Fruit fly (Drosophila melanogaster) whole organism, embryonic: Measurements from ENCODE around the gene Tim17a2.

Experiments used
- Atf-2 ChIP-seq: fragments of 200-800 bp; sonication (Bioruptor generic); optimal IDR thresholded peaks from 2 replicates; lab custom pipeline; 2016; ENCODE audit warnings: missing biosample characterization, missing genetic modification characterization
- Bdp1 ChIP-seq: fragments of 200-800 bp; sonication (Bioruptor generic); optimal IDR thresholded peaks from 3 replicates; lab custom pipeline; 2016; ENCODE audit warnings: missing biosample characterization, missing genetic modification characterization
- CG11456 ChIP-seq: fragments of 200-800 bp; sonication (Bioruptor generic); IDR thresholded peaks from 3 replicates; pipeline ENCODE4 v1.3.6; 2022; ENCODE audit warnings: missing biosample characterization, missing genetic modification characterization
- CG12104 ChIP-seq: fragments of 200-800 bp; sonication (Bioruptor generic); optimal IDR thresholded peaks from 3 replicates; lab custom pipeline; 2016; ENCODE audit warnings: missing biosample characterization, missing genetic modification characterization
- CG13287 ChIP-seq: fragments of 200-800 bp; sonication (Bioruptor generic); IDR thresholded peaks from 2 replicates; pipeline ENCODE4 v1.3.6; 2022; ENCODE audit warnings: missing biosample characterization, missing genetic modification characterization; ENCODE audit not compliant: partially characterized antibody
- CG13424 ChIP-seq: fragments of 200-800 bp; sonication (Bioruptor generic); optimal IDR thresholded peaks from 2 replicates; lab custom pipeline; 2019; ENCODE audit warnings: missing biosample characterization, mild to moderate bottlenecking, missing genetic modification characterization, moderate library complexity
- CG13894 ChIP-seq: fragments of 200-800 bp; sonication (Bioruptor generic); optimal IDR thresholded peaks from 3 replicates; lab custom pipeline; 2018; ENCODE audit warnings: missing biosample characterization, mild to moderate bottlenecking, missing genetic modification characterization, moderate library complexity
- CG15073 ChIP-seq: fragments of 200-800 bp; sonication (Bioruptor generic); optimal IDR thresholded peaks from 2 replicates; lab custom pipeline; 2016; ENCODE audit warnings: missing biosample characterization, missing genetic modification characterization
- CG15514 ChIP-seq: fragments of 200-800 bp; sonication (Bioruptor generic); optimal IDR thresholded peaks from 3 replicates; lab custom pipeline; 2017; ENCODE audit warnings: missing biosample characterization, missing genetic modification characterization, mild to moderate bottlenecking, moderate library complexity, missing genetic modification reagents
- CG16863 ChIP-seq: fragments of 200-800 bp; sonication (Bioruptor generic); optimal IDR thresholded peaks from 3 replicates; lab custom pipeline; 2016; ENCODE audit warnings: missing biosample characterization, missing genetic modification characterization
- CG17328 ChIP-seq: fragments of 200-800 bp; sonication (Bioruptor generic); IDR thresholded peaks from 2 replicates; pipeline ENCODE4 v1.3.6; 2022; ENCODE audit warnings: missing biosample characterization, missing genetic modification characterization
- CG17802 ChIP-seq: fragments of 200-800 bp; sonication (Bioruptor generic); optimal IDR thresholded peaks from 2 replicates; lab custom pipeline; 2018; ENCODE audit warnings: missing biosample characterization, mild to moderate bottlenecking, missing genetic modification characterization, moderate library complexity
- CG2202 ChIP-seq: fragments of 200-800 bp; sonication (Bioruptor generic); optimal IDR thresholded peaks from 2 replicates; lab custom pipeline; 2018; ENCODE audit warnings: missing biosample characterization, mild to moderate bottlenecking, missing genetic modification characterization
- CG30403 ChIP-seq: fragments of 200-800 bp; sonication (Bioruptor generic); optimal IDR thresholded peaks from 3 replicates; lab custom pipeline; 2016; ENCODE audit warnings: missing biosample characterization, missing genetic modification characterization
- CG34224 ChIP-seq: fragments of 200-800 bp; sonication (Bioruptor generic); IDR thresholded peaks from 3 replicates; pipeline ENCODE4 v1.3.6; 2022; ENCODE audit warnings: missing biosample characterization, missing genetic modification characterization; ENCODE audit not compliant: partially characterized antibody
- CG34376 ChIP-seq: fragments of 200-800 bp; sonication (Bioruptor generic); optimal IDR thresholded peaks from 2 replicates; lab custom pipeline; 2018; ENCODE audit warnings: missing biosample characterization, mild to moderate bottlenecking, missing genetic modification characterization
- CG4707 ChIP-seq: fragments of 200-800 bp; sonication (Bioruptor generic); optimal IDR thresholded peaks from 2 replicates; lab custom pipeline; 2018; ENCODE audit warnings: missing biosample characterization, mild to moderate bottlenecking, missing genetic modification characterization, moderate library complexity
- CG6683 ChIP-seq: fragments of 200-800 bp; sonication (Bioruptor generic); optimal IDR thresholded peaks from 2 replicates; lab custom pipeline; 2017; ENCODE audit warnings: missing biosample characterization, mild to moderate bottlenecking, missing genetic modification characterization, missing genetic modification reagents
- CG6689 ChIP-seq: fragments of 200-800 bp; sonication (Bioruptor generic); IDR thresholded peaks from 2 replicates; pipeline ENCODE4 v1.3.6; 2022; ENCODE audit warnings: missing biosample characterization, missing genetic modification characterization
- CG7372 ChIP-seq: fragments of 200-800 bp; sonication (Bioruptor generic); IDR thresholded peaks from 2 replicates; pipeline ENCODE4 v1.3.6; 2022; ENCODE audit warnings: missing biosample characterization, missing genetic modification characterization
- CG8089 ChIP-seq: fragments of 200-800 bp; sonication (Bioruptor generic); optimal IDR thresholded peaks from 3 replicates; lab custom pipeline; 2016; ENCODE audit warnings: missing biosample characterization, missing genetic modification characterization
- CG8944 ChIP-seq: fragments of 200-800 bp; sonication (Bioruptor generic); optimal IDR thresholded peaks from 3 replicates; lab custom pipeline; 2016; ENCODE audit warnings: missing biosample characterization, missing genetic modification characterization
- D ChIP-seq, 2 experiments: fragments of 200-800 bp in 1 of 2; fragments of >200 bp in 1 of 2; sonication (Bioruptor generic) in 1 of 2; optimal IDR thresholded peaks; 2 replicates in 1 of 2; 3 replicates in 1 of 2; lab custom pipeline; 2017; ENCODE audit warnings: mild to moderate bottlenecking in 1 of 2, missing biosample characterization in 1 of 2, missing genetic modification characterization in 1 of 2, missing genetic modification reagents in 1 of 2
- Dek ChIP-seq: fragments of 200-800 bp; sonication (Bioruptor generic); optimal IDR thresholded peaks from 3 replicates; lab custom pipeline; 2019; ENCODE audit warnings: missing biosample characterization, mild to moderate bottlenecking, missing genetic modification characterization, moderate library complexity
- Ets65A ChIP-seq: fragments of 200-800 bp; sonication (Bioruptor generic); peaks from one replicate; lab custom pipeline; 2016; ENCODE audit warnings: missing biosample characterization, missing genetic modification characterization
- Med ChIP-seq: fragments of 200-800 bp; sonication (Bioruptor generic); peaks from one replicate; lab custom pipeline; 2016; ENCODE audit warnings: missing biosample characterization, missing genetic modification characterization, mild to moderate bottlenecking, inconsistent platforms, moderate library complexity
- NC2β ChIP-seq: fragments of 200-800 bp; sonication (Bioruptor generic); optimal IDR thresholded peaks from 2 replicates; lab custom pipeline; 2016; ENCODE audit warnings: missing biosample characterization, missing genetic modification characterization
- Optix ChIP-seq: fragments of 200-800 bp; sonication (Bioruptor generic); IDR thresholded peaks from 3 replicates; pipeline ENCODE4 v1.3.6; 2022; ENCODE audit warnings: missing biosample characterization, missing genetic modification characterization
- Poxn ChIP-seq: fragments of 200-800 bp; sonication (Bioruptor generic); IDR thresholded peaks from 2 replicates; pipeline ENCODE4 v1.3.6; 2022; ENCODE audit warnings: missing biosample characterization, missing genetic modification characterization
- Rx ChIP-seq: fragments of 200-800 bp; sonication (Bioruptor generic); IDR thresholded peaks from 2 replicates; pipeline ENCODE4 v1.3.6; 2022; ENCODE audit warnings: missing biosample characterization, missing genetic modification characterization
- Tbp ChIP-seq: fragments of >200 bp; optimal IDR thresholded peaks from 2 replicates; lab custom pipeline; 2018; ENCODE audit warnings: missing biosample characterization, missing genetic modification characterization
- Trl ChIP-seq, 3 experiments: fragments of >200 bp in 2 of 3; fragments of 200-800 bp in 1 of 3; sonication (Bioruptor generic) in 1 of 3; optimal IDR thresholded peaks; 2 replicates in 1 of 3; 3 replicates in 2 of 3; lab custom pipeline; 2016 to 2017; ENCODE audit warnings: missing biosample characterization in 1 of 3, missing genetic modification characterization in 1 of 3
- YL-1 ChIP-seq: fragments of 200-800 bp; sonication (Bioruptor generic); optimal IDR thresholded peaks from 3 replicates; lab custom pipeline; 2017; ENCODE audit warnings: missing biosample characterization, mild to moderate bottlenecking, missing genetic modification characterization
- amos ChIP-seq: fragments of 200-800 bp; sonication (Bioruptor generic); IDR thresholded peaks from 2 replicates; pipeline ENCODE4 v1.3.6; 2022; ENCODE audit warnings: missing biosample characterization, missing genetic modification characterization; ENCODE audit not compliant: partially characterized antibody
- ase ChIP-seq: fragments of 200-800 bp; sonication (Bioruptor generic); IDR thresholded peaks from 3 replicates; pipeline ENCODE4 v1.3.6; 2022; ENCODE audit warnings: missing biosample characterization, missing genetic modification characterization
- bbx ChIP-seq: fragments of 200-800 bp; sonication (Bioruptor generic); IDR thresholded peaks from 2 replicates; pipeline ENCODE4 v1.3.6; 2022; ENCODE audit warnings: missing biosample characterization, missing genetic modification characterization; ENCODE audit not compliant: partially characterized antibody
- cas ChIP-seq: fragments of 200-800 bp; sonication (Bioruptor generic); IDR thresholded peaks from 2 replicates; pipeline ENCODE4 v1.3.6; 2022; ENCODE audit warnings: missing biosample characterization, missing genetic modification characterization
- cato ChIP-seq: fragments of 200-800 bp; sonication (Bioruptor generic); optimal IDR thresholded peaks from 2 replicates; lab custom pipeline; 2016; ENCODE audit warnings: missing biosample characterization, missing genetic modification characterization, borderline replicate concordance
- chinmo ChIP-seq: fragments of 200-800 bp; sonication (Bioruptor generic); IDR thresholded peaks from 4 replicates; pipeline ENCODE4 v1.3.6; 2022; ENCODE audit warnings: missing biosample characterization, missing genetic modification characterization; ENCODE audit not compliant: partially characterized antibody
- chm ChIP-seq: fragments of 200-800 bp; sonication (Bioruptor generic); IDR thresholded peaks from 2 replicates; pipeline ENCODE4 v1.3.6; 2022; ENCODE audit warnings: missing biosample characterization, missing genetic modification characterization
- cwo ChIP-seq: fragments of 200-800 bp; sonication (Bioruptor generic); optimal IDR thresholded peaks from 3 replicates; lab custom pipeline; 2017; ENCODE audit warnings: missing biosample characterization, missing genetic modification characterization, mild to moderate bottlenecking, moderate library complexity, missing genetic modification reagents
- dm ChIP-seq: fragments of 200-800 bp; sonication (Bioruptor generic); optimal IDR thresholded peaks from 3 replicates; lab custom pipeline; 2016; ENCODE audit warnings: missing biosample characterization, missing genetic modification characterization
- grn ChIP-seq: fragments of 200-800 bp; sonication (Bioruptor generic); optimal IDR thresholded peaks from 3 replicates; lab custom pipeline; 2017; ENCODE audit warnings: missing biosample characterization, missing genetic modification characterization
- mld ChIP-seq: fragments of 200-800 bp; sonication (Bioruptor generic); IDR thresholded peaks from 3 replicates; pipeline ENCODE4 v1.3.6; 2022; ENCODE audit warnings: missing biosample characterization, missing genetic modification characterization; ENCODE audit not compliant: partially characterized antibody
- p53 ChIP-seq: fragments of 200-800 bp; sonication (Bioruptor generic); optimal IDR thresholded peaks from 2 replicates; lab custom pipeline; 2016; ENCODE audit warnings: missing biosample characterization, missing genetic modification characterization
- pb ChIP-seq: fragments of 200-800 bp; sonication (Bioruptor generic); optimal IDR thresholded peaks from 3 replicates; lab custom pipeline; 2016; ENCODE audit warnings: missing biosample characterization, missing genetic modification characterization
- pfk ChIP-seq: fragments of 200-800 bp; sonication (Bioruptor generic); optimal IDR thresholded peaks from 2 replicates; lab custom pipeline; 2018; ENCODE audit warnings: missing biosample characterization, mild to moderate bottlenecking, missing genetic modification characterization, moderate library complexity
- ranshi ChIP-seq: fragments of 200-800 bp; sonication (Bioruptor generic); IDR thresholded peaks from 2 replicates; pipeline ENCODE4 v1.3.6; 2022; ENCODE audit warnings: missing biosample characterization, missing genetic modification characterization
- unc-4 ChIP-seq: fragments of 200-800 bp; sonication (Bioruptor generic); IDR thresholded peaks from 2 replicates; pipeline ENCODE4 v1.3.6; 2022; ENCODE audit warnings: missing biosample characterization, missing genetic modification characterization; ENCODE audit not compliant: partially characterized antibody

Gene Tim17a2

dm6 chr3R:5279609-5280164 is 17.2 kb upstream of the Tim17a2 start:
- TF ChIP-seq ranshi (GFP tag; lab: Robert Waterston, UW) (no peak), CG11456 (GFP tag; lab: Robert Waterston, UW) (no peak), CG8944 (GFP tag; lab: Kevin White, UChicago) (no peak), CG6683 (GFP tag; lab: Kevin White, UChicago) (no peak), CG7372 (GFP tag; lab: Robert Waterston, UW) (peak; percentile 94), Atf-2 (GFP tag; lab: Kevin White, UChicago) (no peak), Trl (optimal IDR thresholded peaks at IDR 0.05; lab: Kevin White, UChicago) (peak in 1 of 2 experiments; percentile 8), Trl (GFP tag; optimal IDR thresholded peaks at IDR 0.05; lab: Kevin White, UChicago) (no peak), CG12104 (GFP tag; lab: Kevin White, UChicago) (no peak), pb (no peak), CG13424 (no peak), CG15073 (GFP tag; lab: Kevin White, UChicago) (no peak), Bdp1 (GFP tag; lab: Kevin White, UChicago) (no peak), NC2β (no peak), unc-4 (0 out of 2 replicates have a peak, but pooled peaks have one; percentile 13), cato (GFP tag; lab: Kevin White, UChicago) (no peak), CG34376 (GFP tag; lab: Kevin White, UChicago) (no peak), mld (GFP tag; lab: Robert Waterston, UW) (no peak), CG30403 (no peak), Dek (tag; lab: Kevin White, UChicago) (no peak), Ets65A (GFP tag; lab: Kevin White, UChicago) (no peak), pfk (GFP tag; lab: Kevin White, UChicago) (no peak), CG34224 (GFP tag; lab: Robert Waterston, UW) (no peak), CG2202 (no peak), dm (GFP tag; lab: Kevin White, UChicago) (no peak), CG13287 (GFP tag; lab: Robert Waterston, UW) (no peak), Poxn (GFP tag; lab: Robert Waterston, UW) (no peak), Med (GFP tag; lab: Kevin White, UChicago) (peak; percentile 62), CG15514 (GFP tag; lab: Kevin White, UChicago) (no peak), YL-1 (GFP tag; lab: Kevin White, UChicago) (no peak), cwo (GFP tag; lab: Kevin White, UChicago) (peak; percentile 89), CG8089 (GFP tag; lab: Kevin White, UChicago) (no peak), amos (GFP tag; lab: Robert Waterston, UW) (peak; percentile 37; the same call in 1 of the 2 replicates), chm (GFP tag; lab: Robert Waterston, UW) (0 out of 2 replicates have a peak, but pooled peaks have one; percentile 13), p53 (no peak), CG16863 (GFP tag; lab: Kevin White, UChicago) (no peak), CG4707 (no peak), grn (no peak), bbx (no peak), CG6689 (GFP tag; lab: Robert Waterston, UW) (no peak), ase (no peak), Tbp (no peak), CG17328 (GFP tag; lab: Robert Waterston, UW) (no peak), cas (no peak), D (optimal IDR thresholded peaks at IDR 0.05; lab: Kevin White, UChicago) (no peak), D (GFP tag; optimal IDR thresholded peaks at IDR 0.05; lab: Kevin White, UChicago) (no peak), CG13894 (peak; percentile 32), Optix (GFP tag; lab: Robert Waterston, UW) (no peak), Rx (GFP tag; lab: Robert Waterston, UW) (no peak), CG17802 (tag; lab: Kevin White, UChicago) (no peak), chinmo (GFP tag; lab: Robert Waterston, UW) (peak; percentile 72; the same call in 1 of the 4 replicates)
